Fruit fly (Drosophila melanogaster) whole organism, embryonic: ENCODE results near the gene Fas1.

Experiments used
- CG11093 ChIP-seq: fragments of 200-800 bp; sonication (Bioruptor generic); IDR thresholded peaks from 3 replicates; pipeline ENCODE4 v1.3.6; 2022; ENCODE audit warnings: missing biosample characterization, missing genetic modification characterization
- CG14710 ChIP-seq: fragments of 200-800 bp; sonication (Bioruptor generic); optimal IDR thresholded peaks from 3 replicates; lab custom pipeline; 2019; ENCODE audit warnings: missing biosample characterization, mild to moderate bottlenecking, missing genetic modification characterization, moderate library complexity
- CG17359 ChIP-seq: fragments of 200-800 bp; sonication (Bioruptor generic); optimal IDR thresholded peaks from 3 replicates; lab custom pipeline; 2018; ENCODE audit warnings: missing biosample characterization, mild to moderate bottlenecking, missing genetic modification characterization, moderate library complexity
- CG17385 ChIP-seq: fragments of 200-800 bp; sonication (Bioruptor generic); optimal IDR thresholded peaks from 3 replicates; lab custom pipeline; 2018; ENCODE audit warnings: missing biosample characterization, mild to moderate bottlenecking, missing genetic modification characterization
- CG31224 ChIP-seq: fragments of 200-800 bp; sonication (Bioruptor generic); IDR thresholded peaks from 2 replicates; pipeline ENCODE4 v1.3.6; 2022; ENCODE audit warnings: missing biosample characterization, missing genetic modification characterization
- CG31441 ChIP-seq: fragments of 200-800 bp; sonication (Bioruptor generic); IDR thresholded peaks from 2 replicates; pipeline ENCODE4 v1.3.6; 2022; ENCODE audit warnings: missing biosample characterization, missing genetic modification characterization
- CG6175 ChIP-seq: fragments of 200-800 bp; sonication (Bioruptor generic); IDR thresholded peaks from 3 replicates; pipeline ENCODE4 v1.3.6; 2022; ENCODE audit warnings: missing biosample characterization, missing genetic modification characterization
- CG7372 ChIP-seq: fragments of 200-800 bp; sonication (Bioruptor generic); IDR thresholded peaks from 2 replicates; pipeline ENCODE4 v1.3.6; 2022; ENCODE audit warnings: missing biosample characterization, missing genetic modification characterization
- CG7786 ChIP-seq: fragments of 200-800 bp; sonication (Bioruptor generic); optimal IDR thresholded peaks from 2 replicates; lab custom pipeline; 2016; ENCODE audit warnings: missing biosample characterization, missing genetic modification characterization
- CG7839 ChIP-seq: fragments of 200-800 bp; sonication (Bioruptor generic); optimal IDR thresholded peaks from 3 replicates; lab custom pipeline; 2018; ENCODE audit warnings: missing biosample characterization, mild to moderate bottlenecking, missing genetic modification characterization, moderate library complexity
- CG7963 ChIP-seq: fragments of 200-800 bp; sonication (Bioruptor generic); IDR thresholded peaks from 3 replicates; pipeline ENCODE4 v1.3.6; 2022; ENCODE audit warnings: missing biosample characterization, missing genetic modification characterization; ENCODE audit not compliant: partially characterized antibody
- CG7987 ChIP-seq: fragments of 200-800 bp; sonication (Bioruptor generic); optimal IDR thresholded peaks from 2 replicates; lab custom pipeline; 2018; ENCODE audit warnings: missing biosample characterization, mild to moderate bottlenecking, missing genetic modification characterization, moderate library complexity
- CG8359 ChIP-seq: fragments of 200-800 bp; sonication (Bioruptor generic); optimal IDR thresholded peaks from 2 replicates; lab custom pipeline; 2017; ENCODE audit warnings: missing biosample characterization, mild to moderate bottlenecking, missing genetic modification characterization, borderline replicate concordance
- E2f2 ChIP-seq: fragments of 200-800 bp; sonication (Bioruptor generic); IDR thresholded peaks from 2 replicates; pipeline ENCODE4 v1.3.6; 2022; ENCODE audit warnings: missing biosample characterization, missing genetic modification characterization
- Ets65A ChIP-seq: fragments of 200-800 bp; sonication (Bioruptor generic); peaks from one replicate; lab custom pipeline; 2016; ENCODE audit warnings: missing biosample characterization, missing genetic modification characterization
- Ets97D ChIP-seq: fragments of 200-800 bp; sonication (Bioruptor generic); optimal IDR thresholded peaks from 3 replicates; lab custom pipeline; 2016; ENCODE audit warnings: missing biosample characterization, missing genetic modification characterization
- Fer3 ChIP-seq: fragments of 200-800 bp; sonication (Bioruptor generic); optimal IDR thresholded peaks from 2 replicates; lab custom pipeline; 2018; ENCODE audit warnings: missing biosample characterization, mild to moderate bottlenecking, missing genetic modification characterization, moderate library complexity
- Gug ChIP-seq: fragments of 200-800 bp; sonication (Bioruptor generic); IDR thresholded peaks from 4 replicates; pipeline ENCODE4 v1.3.6; 2022; ENCODE audit warnings: missing biosample characterization, missing genetic modification characterization
- HLH4C ChIP-seq: fragments of 200-800 bp; sonication (Bioruptor generic); IDR thresholded peaks from 3 replicates; pipeline ENCODE4 v1.3.6; 2022; ENCODE audit warnings: missing biosample characterization, missing genetic modification characterization; ENCODE audit not compliant: partially characterized antibody
- Hr39 ChIP-seq: fragments of >200 bp; optimal IDR thresholded peaks from 2 replicates; lab custom pipeline; 2017
- Jarid2 ChIP-seq: fragments of 200-800 bp; sonication (Bioruptor generic); optimal IDR thresholded peaks from 3 replicates; lab custom pipeline; 2017; ENCODE audit warnings: mild to moderate bottlenecking, missing biosample characterization, missing genetic modification reagents, missing genetic modification characterization
- Lhr ChIP-seq: fragments of 200-800 bp; sonication (Bioruptor generic); optimal IDR thresholded peaks from 3 replicates; lab custom pipeline; 2017; ENCODE audit warnings: mild to moderate bottlenecking, missing biosample characterization, missing genetic modification reagents, missing genetic modification characterization
- NK7.1 ChIP-seq: fragments of 200-800 bp; sonication (Bioruptor generic); optimal IDR thresholded peaks from 3 replicates; lab custom pipeline; 2016; ENCODE audit warnings: missing biosample characterization, missing genetic modification characterization
- Tbp ChIP-seq: fragments of >200 bp; optimal IDR thresholded peaks from 2 replicates; lab custom pipeline; 2018; ENCODE audit warnings: missing biosample characterization, missing genetic modification characterization
- al ChIP-seq: fragments of 200-800 bp; sonication (Bioruptor generic); IDR thresholded peaks from 2 replicates; pipeline ENCODE4 v1.3.6; 2022; ENCODE audit warnings: missing biosample characterization, missing genetic modification characterization
- ato ChIP-seq: fragments of 200-800 bp; sonication (Bioruptor generic); IDR thresholded peaks from 2 replicates; pipeline ENCODE4 v1.3.6; 2022; ENCODE audit warnings: missing biosample characterization, missing genetic modification characterization; ENCODE audit not compliant: partially characterized antibody
- cg ChIP-seq: fragments of 200-800 bp; sonication (Bioruptor generic); optimal IDR thresholded peaks from 3 replicates; lab custom pipeline; 2019; ENCODE audit warnings: missing biosample characterization, mild to moderate bottlenecking, missing genetic modification characterization, moderate library complexity
- chm ChIP-seq: fragments of 200-800 bp; sonication (Bioruptor generic); IDR thresholded peaks from 2 replicates; pipeline ENCODE4 v1.3.6; 2022; ENCODE audit warnings: missing biosample characterization, missing genetic modification characterization
- hbn ChIP-seq: fragments of 200-800 bp; sonication (Bioruptor generic); IDR thresholded peaks from 2 replicates; pipeline ENCODE4 v1.3.6; 2022; ENCODE audit warnings: missing biosample characterization, missing genetic modification characterization; ENCODE audit not compliant: partially characterized antibody
- her ChIP-seq: fragments of 200-800 bp; sonication (Bioruptor generic); optimal IDR thresholded peaks from 2 replicates; lab custom pipeline; 2016; ENCODE audit warnings: missing biosample characterization, missing genetic modification characterization
- hkb ChIP-seq, 2 experiments: fragments of 200-800 bp in 1 of 2; fragments of >200 bp in 1 of 2; sonication (Bioruptor generic) in 1 of 2; IDR thresholded peaks in 1 of 2; optimal IDR thresholded peaks in 1 of 2; 2 replicates each; pipeline versions ENCODE4 v1.3.6 to Lab custom; 2017 to 2022; ENCODE audit warnings: missing biosample characterization in 1 of 2, missing genetic modification characterization in 1 of 2
- kni ChIP-seq: fragments of 200-800 bp; sonication (Bioruptor generic); optimal IDR thresholded peaks from 3 replicates; lab custom pipeline; 2017; ENCODE audit warnings: mild to moderate bottlenecking, missing biosample characterization, missing genetic modification reagents, missing genetic modification characterization
- knrl ChIP-seq: fragments of 200-800 bp; sonication (Bioruptor generic); IDR thresholded peaks from 3 replicates; pipeline ENCODE4 v1.3.6; 2022; ENCODE audit warnings: missing biosample characterization, missing genetic modification characterization; ENCODE audit not compliant: partially characterized antibody
- lab ChIP-seq: fragments of 200-800 bp; sonication (Bioruptor generic); optimal IDR thresholded peaks from 3 replicates; lab custom pipeline; 2017; ENCODE audit warnings: missing biosample characterization, missing genetic modification characterization, mild to moderate bottlenecking, moderate library complexity, missing genetic modification reagents
- lbe ChIP-seq: fragments of 200-800 bp; sonication (Bioruptor generic); optimal IDR thresholded peaks from 2 replicates; lab custom pipeline; 2016; ENCODE audit warnings: missing biosample characterization, mild to moderate bottlenecking, missing genetic modification characterization
- mam ChIP-seq: fragments of 200-800 bp; sonication (Bioruptor generic); optimal IDR thresholded peaks from 3 replicates; lab custom pipeline; 2016; ENCODE audit warnings: missing biosample characterization, missing genetic modification characterization
- nmo ChIP-seq: fragments of 200-800 bp; sonication (Bioruptor generic); optimal IDR thresholded peaks from 2 replicates; lab custom pipeline; 2018; ENCODE audit warnings: missing biosample characterization, mild to moderate bottlenecking, missing genetic modification characterization, moderate library complexity
- phol ChIP-seq: fragments of 200-800 bp; sonication (Bioruptor generic); optimal IDR thresholded peaks from 3 replicates; lab custom pipeline; 2018; ENCODE audit warnings: missing biosample characterization, mild to moderate bottlenecking, missing genetic modification characterization, moderate library complexity
- ranshi ChIP-seq: fragments of 200-800 bp; sonication (Bioruptor generic); IDR thresholded peaks from 2 replicates; pipeline ENCODE4 v1.3.6; 2022; ENCODE audit warnings: missing biosample characterization, missing genetic modification characterization
- repo ChIP-seq: fragments of 200-800 bp; sonication (Bioruptor generic); optimal IDR thresholded peaks from 2 replicates; lab custom pipeline; 2016; ENCODE audit warnings: missing biosample characterization, missing genetic modification characterization
- sens-2 ChIP-seq: fragments of 200-800 bp; sonication (Bioruptor generic); IDR thresholded peaks from 2 replicates; pipeline ENCODE4 v1.3.6; 2022; ENCODE audit warnings: missing biosample characterization, missing genetic modification characterization
- slp2 ChIP-seq: fragments of 200-800 bp; sonication (Bioruptor generic); optimal IDR thresholded peaks from 2 replicates; lab custom pipeline; 2016; ENCODE audit warnings: missing biosample characterization, missing genetic modification characterization
- sob ChIP-seq: fragments of 200-800 bp; sonication (Bioruptor generic); IDR thresholded peaks from 2 replicates; pipeline ENCODE4 v1.3.6; 2022; ENCODE audit warnings: missing biosample characterization, missing genetic modification characterization
- unc-4 ChIP-seq: fragments of 200-800 bp; sonication (Bioruptor generic); IDR thresholded peaks from 2 replicates; pipeline ENCODE4 v1.3.6; 2022; ENCODE audit warnings: missing biosample characterization, missing genetic modification characterization; ENCODE audit not compliant: partially characterized antibody
- vvl ChIP-seq: fragments of 200-800 bp; sonication (Bioruptor generic); IDR thresholded peaks from 2 replicates; pipeline ENCODE4 v1.3.6; 2022; ENCODE audit warnings: missing biosample characterization, missing genetic modification characterization
- z ChIP-seq: fragments of 200-800 bp; sonication (Bioruptor generic); IDR thresholded peaks from 3 replicates; pipeline ENCODE4 v1.3.6; 2022; ENCODE audit warnings: missing biosample characterization, missing genetic modification characterization
- zfh1 ChIP-seq: fragments of 200-800 bp; sonication (Bioruptor generic); IDR thresholded peaks from 3 replicates; pipeline ENCODE4 v1.3.6; 2022; ENCODE audit warnings: missing biosample characterization, missing genetic modification characterization

Fas1 gene

dm6 chr3R:16655494-16656493 is 30.8 kb downstream of the Fas1 start, which contains the start of gene modSP (continued):
- TF ChIP-seq z (GFP tag; lab: Robert Waterston, UW) (peak; percentile 83), CG7963 (peak; percentile 72), CG6175 (no peak), CG17385 (GFP tag; lab: Kevin White, UChicago) (no peak), CG7839 (tag; lab: Kevin White, UChicago) (no peak), HLH4C (peak; percentile 92), hkb (optimal IDR thresholded peaks at IDR 0.05; lab: Kevin White, UChicago) (peak; percentile 1), hkb (GFP tag; IDR thresholded peaks at IDR 0.05; lab: Robert Waterston, UW) (peak; percentile 46; the same call in 1 of the 2 replicates), CG31224 (GFP tag; lab: Robert Waterston, UW) (no peak; the same call in 1 of the 2 replicates), lbe (no peak), repo (GFP tag; lab: Kevin White, UChicago) (no peak), CG31441 (GFP tag; lab: Robert Waterston, UW) (0 out of 2 replicates have a peak, but pooled peaks have one; percentile 52), Hr39 (lab: Kevin White, UChicago) (no peak), CG8359 (GFP tag; lab: Kevin White, UChicago) (no peak), Ets65A (GFP tag; lab: Kevin White, UChicago) (peak; percentile 96), Gug (GFP tag; lab: Robert Waterston, UW) (peak; percentile 37; the same call in 1 of the 4 replicates), slp2 (GFP tag; lab: Kevin White, UChicago) (peak; percentile 6), CG7372 (GFP tag; lab: Robert Waterston, UW) (0 out of 2 replicates have a peak, but pooled peaks have one; percentile 9), CG17359 (no peak), Lhr (GFP tag; lab: Kevin White, UChicago) (peak; percentile 94), cg (GFP tag; lab: Kevin White, UChicago) (no peak), Tbp (no peak), CG11093 (no peak), unc-4 (GFP tag; lab: Robert Waterston, UW) (peak; percentile 60; the same call in 1 of the 2 replicates), NK7.1 (no peak), CG7786 (peak; percentile 39), phol (tag; lab: Kevin White, UChicago) (peak; percentile 13), chm (GFP tag; lab: Robert Waterston, UW) (peak; percentile 46; the same call in 1 of the 2 replicates), zfh1 (peak; percentile 57; the same call in 2 of the 3 replicates), Ets97D (GFP tag; lab: Kevin White, UChicago) (peak; percentile 6), al (GFP tag; lab: Robert Waterston, UW) (0 out of 2 replicates have a peak, but pooled peaks have one; percentile 16), hbn (GFP tag; lab: Robert Waterston, UW) (peak; percentile 49), her (GFP tag; lab: Kevin White, UChicago) (peak; percentile 47), sob (GFP tag; lab: Robert Waterston, UW) (peak; percentile 41; the same call in 1 of the 2 replicates), ato (GFP tag; lab: Robert Waterston, UW) (peak; percentile 85), knrl (GFP tag; lab: Robert Waterston, UW) (peak; percentile 37), nmo (peak; percentile 0), CG7987 (no peak), Fer3 (tag; lab: Kevin White, UChicago) (peak; percentile 6), kni (GFP tag; lab: Kevin White, UChicago) (peak; percentile 34), sens-2 (GFP tag; lab: Robert Waterston, UW) (no peak), mam (GFP tag; lab: Kevin White, UChicago) (peak; percentile 66), lab (peak; percentile 56), ranshi (peak; percentile 61), CG14710 (peak; percentile 46), E2f2 (GFP tag; lab: Robert Waterston, UW) (0 out of 2 replicates have a peak, but pooled peaks have one; percentile 27), Jarid2 (GFP tag; lab: Kevin White, UChicago) (peak; percentile 61), vvl (peak; percentile 61)
